Worm (Caenorhabditis elegans) whole organism, dauer: ENCODE measurements around the gene F56D6.6.
"Not testable (repeated sequence)": the region's sequence is repeated elsewhere in the genome, so short reads cannot be mapped to it uniquely, and the experiment has no call there.

Experiments used
- unc-62 ChIP-seq: sonication (generic microtip); optimal IDR thresholded peaks from 2 replicates; lab custom pipeline; 2017; ENCODE audit warnings: missing biosample characterization, missing genetic modification reagents, missing genetic modification characterization

Gene F56D6.6

DNA sequence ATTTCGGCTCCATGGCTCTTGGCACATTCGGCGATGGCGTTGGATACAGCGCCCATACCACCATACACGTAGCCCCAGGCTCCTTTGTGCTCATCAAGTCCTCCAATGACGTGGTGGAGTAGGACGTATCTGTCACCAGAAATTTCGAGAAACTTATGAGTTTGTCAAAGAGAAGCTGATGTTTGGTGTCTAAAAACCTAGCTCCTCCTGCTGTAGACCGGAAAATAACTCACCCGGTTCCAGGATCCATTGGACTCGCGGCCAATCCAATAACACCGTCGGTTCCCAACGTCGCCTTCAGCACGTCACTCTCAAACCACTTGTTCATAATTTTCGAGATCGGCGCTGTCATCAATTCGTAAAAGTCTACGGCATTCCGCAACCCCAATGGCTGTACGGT lies 26.1 kb upstream of the F56D6.6 start:
- TF ChIP-seq unc-62 (GFP tag; lab: Kevin White, UChicago) = no peak

DNA sequence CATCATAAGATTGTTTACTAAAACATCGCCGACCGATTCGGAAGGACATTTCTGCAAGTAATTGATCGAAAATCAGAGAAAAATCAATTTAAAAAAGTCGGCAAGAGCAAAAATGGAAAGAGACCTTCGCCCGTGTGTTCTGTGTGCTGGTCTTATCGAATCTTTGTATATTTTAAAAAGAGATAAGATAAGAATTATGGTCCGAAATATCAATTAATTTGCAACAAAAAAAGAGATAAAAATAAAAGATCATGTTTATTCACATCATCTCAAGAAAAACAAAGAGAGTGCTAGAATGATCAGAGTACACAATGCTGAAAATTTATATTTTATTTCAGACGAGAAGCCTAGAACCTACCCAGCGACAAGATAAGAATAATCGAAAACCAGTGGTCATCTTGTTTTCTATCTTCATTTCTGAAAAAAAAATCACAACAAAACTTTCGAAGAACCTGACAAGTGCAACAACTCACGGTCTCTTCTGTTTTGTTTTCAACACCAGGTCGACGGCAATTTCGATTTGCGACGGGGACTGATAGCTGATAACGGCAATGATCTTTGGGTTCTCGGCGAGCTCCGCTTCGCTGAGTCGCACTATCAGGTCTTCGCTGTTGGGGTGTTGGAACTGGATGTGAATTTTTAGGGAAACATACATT lies 24.6 kb upstream of the F56D6.6 start, which contains the start of gene F37C4.6:
Gene F37C4.6 (minus strand): TSS at position 51 of the 656 bp plus-strand sequence.
- TF ChIP-seq unc-62 (GFP tag; lab: Kevin White, UChicago) = no peak

DNA sequence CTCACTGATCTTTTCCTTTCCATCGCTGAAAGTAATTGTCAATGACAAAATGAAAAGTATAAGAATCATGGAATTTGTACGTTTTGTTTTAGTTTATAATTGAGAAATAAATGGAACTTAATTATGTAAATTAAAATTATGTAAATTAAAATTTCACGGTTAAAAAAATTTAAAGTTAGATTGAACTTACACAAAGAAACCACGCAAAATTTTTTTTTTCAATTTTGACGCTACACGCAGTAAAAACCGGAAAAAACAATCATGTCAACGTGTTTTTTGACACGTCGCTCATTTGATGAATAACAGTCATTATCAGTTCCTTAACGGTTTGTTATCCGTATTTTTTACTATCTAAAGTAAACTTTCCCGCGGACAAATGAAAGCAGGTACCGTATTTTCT lies 21.9 kb upstream of the F56D6.6 start, which contains the start of the genes F37C4.8 and oac-23:
Gene F37C4.8 (minus strand): TSS at position 101 of the 400 bp plus-strand sequence.
Gene oac-23 (plus strand): TSS at position 323 of the 400 bp plus-strand sequence.
- TF ChIP-seq unc-62 (GFP tag; lab: Kevin White, UChicago) = no peak

ce11 chrIV:3885369-3885768 lies 17.7 kb upstream of the F56D6.6 start, which contains the start of gene oac-22:
oac-22 (plus strand) TSS chrIV:3885669.
- no peak for TF ChIP-seq unc-62 (GFP tag; lab: Kevin White, UChicago)

ce11 chrIV:3888963-3889362 lies 14.1 kb upstream of the F56D6.6 start, which contains the start of gene oac-21:
oac-21 (plus strand) TSS chrIV:3889263.
- TF ChIP-seq unc-62 (GFP tag; lab: Kevin White, UChicago) = no peak

DNA sequence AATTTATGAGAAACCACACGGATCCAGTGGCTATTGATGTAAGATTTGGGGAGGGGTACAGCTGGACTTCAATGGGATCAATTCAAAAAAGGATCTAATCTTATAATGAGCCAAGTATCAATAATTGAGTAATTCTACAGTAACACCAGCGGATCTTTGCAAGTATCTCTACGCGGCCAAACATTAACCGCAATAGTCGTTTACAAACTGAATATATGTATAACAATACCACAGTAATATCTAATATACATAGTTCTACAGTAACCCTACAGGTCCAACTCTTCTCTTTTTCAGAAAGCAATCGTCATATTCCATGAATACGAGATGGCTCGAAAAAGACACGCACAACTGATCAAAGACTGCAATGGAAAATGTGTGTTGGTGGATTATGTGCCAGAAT lies 11.0 kb upstream of the F56D6.6 start, which contains the start of gene F56D6.9:
Gene F56D6.9 (plus strand): TSS at position 301 of the 400 bp plus-strand sequence.
- no peak for TF ChIP-seq unc-62 (GFP tag; lab: Kevin White, UChicago)

DNA sequence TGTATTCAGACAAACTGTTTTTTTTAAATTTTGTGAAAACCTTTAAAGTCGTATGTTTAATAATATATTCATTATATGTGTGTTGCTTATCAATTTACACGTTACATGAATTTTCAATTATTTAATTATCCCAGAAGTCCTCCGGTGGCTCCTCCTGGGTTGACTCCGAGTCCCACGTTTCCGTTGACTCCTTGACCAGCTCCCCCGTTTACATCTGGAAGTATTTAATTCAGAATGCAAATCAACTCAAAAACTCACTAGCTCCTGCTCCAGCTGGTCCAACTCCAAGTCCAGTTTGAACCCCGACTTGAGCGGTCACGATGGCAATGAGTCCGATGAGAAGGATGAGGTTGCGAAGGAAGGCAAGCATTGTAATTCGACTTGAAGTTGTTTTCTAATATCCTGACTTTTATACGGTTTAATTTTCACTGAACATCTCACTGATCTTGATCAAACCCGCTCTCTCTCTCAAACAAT lies 9.0 kb upstream of the F56D6.6 start, which contains the start of gene F56D6.8:
Gene F56D6.8 (minus strand): TSS at position 427 of the 477 bp plus-strand sequence.
- no peak for TF ChIP-seq unc-62 (GFP tag; lab: Kevin White, UChicago)

- no peak for TF ChIP-seq unc-62 (GFP tag; lab: Kevin White, UChicago)
These were observed 8.3 kb upstream of the F56D6.6 start, which contains the start of gene dct-8 for ce11 chrIV:3894770-3895169. dct-8 (plus strand) TSS chrIV:3895070.

ce11 chrIV:3899719-3900554 lies 3.1 kb upstream of the F56D6.6 start, which contains the start of gene srz-62:
srz-62 (plus strand) TSS chrIV:3900504.
- TF ChIP-seq unc-62 (GFP tag; lab: Kevin White, UChicago) = no peak

DNA sequence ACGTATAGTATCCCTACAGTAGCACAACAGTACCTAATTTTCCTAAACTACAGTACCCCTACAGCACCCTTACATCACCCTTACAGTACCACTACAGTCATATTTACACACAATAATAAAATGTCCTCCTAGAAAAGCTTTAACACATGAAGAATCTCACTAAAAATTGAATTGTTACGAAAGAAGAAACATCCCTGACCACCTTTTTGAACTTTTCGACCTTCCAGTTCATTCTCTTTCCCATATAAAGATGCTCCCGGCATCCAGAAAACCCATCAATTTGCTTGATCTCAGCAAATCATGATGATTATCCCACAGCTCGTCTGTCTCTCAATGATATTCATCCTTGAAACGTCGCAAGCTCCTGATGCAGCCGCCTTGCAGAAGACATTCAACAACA lies 1.6 kb downstream of the F56D6.6 start, which contains the start of gene F56D6.21:
Gene F56D6.21 (plus strand): TSS at position 301 of the 400 bp plus-strand sequence.
- TF ChIP-seq unc-62 (GFP tag; lab: Kevin White, UChicago) = no peak

- no peak for TF ChIP-seq unc-62 (GFP tag; lab: Kevin White, UChicago)
These were observed 3.3 kb downstream of the F56D6.6 start, which contains the start of gene F56D6.11 for ce11 chrIV:3906393-3906792. F56D6.11 (minus strand) TSS chrIV:3906493.

ce11 chrIV:3907506-3908188 lies 4.6 kb downstream of the F56D6.6 start, which contains the start of the genes F56D6.22 and F56D6.12:
F56D6.22 (minus strand) TSS chrIV:3907606.
F56D6.12 (plus strand) TSS chrIV:3908138.
- TF ChIP-seq unc-62 (GFP tag; lab: Kevin White, UChicago) = no peak

- no peak for TF ChIP-seq unc-62 (GFP tag; lab: Kevin White, UChicago)
These were observed 6.1 kb downstream of the F56D6.6 start, which contains the start of gene F56D6.13 for ce11 chrIV:3909114-3909513. F56D6.13 (plus strand) TSS chrIV:3909414.

ce11 chrIV:3911848-3912247 lies 8.8 kb downstream of the F56D6.6 start, which contains the start of gene F56D6.18:
F56D6.18 (minus strand) TSS chrIV:3911948.
- TF ChIP-seq unc-62 (GFP tag; lab: Kevin White, UChicago) = not testable (repeated sequence)

- TF ChIP-seq unc-62 (GFP tag; lab: Kevin White, UChicago) = no peak
These were observed 9.5 kb downstream of the F56D6.6 start, which contains the start of gene F56D6.20 for ce11 chrIV:3912598-3912997. F56D6.20 (plus strand) TSS chrIV:3912898.
